Worm (Caenorhabditis elegans): Measurements from ENCODE around the gene srg-47.

Gene srg-47

ce11 chrV:14519268-14519667, 36.8 kb downstream of the srg-47 start, which contains the start of gene R02D5.8:
TSS of gene R02D5.8 (minus strand) at chrV:14519368.
- no peak for TF ChIP-seq klf-2 (GFP tag; conservative IDR thresholded peaks at IDR 0.05)
- no peak for TF ChIP-seq med-1 (GFP tag; optimal IDR thresholded peaks at IDR 0.05; ENCODE audit: insufficient read depth)
- no peak for TF ChIP-seq flt-1 (GFP tag; IDR thresholded peaks at IDR 0.05)
- no peak for TF ChIP-seq ref-1 (GFP tag; conservative IDR thresholded peaks at IDR 0.05)
- TF ChIP-seq ztf-23 (GFP tag; IDR thresholded peaks at IDR 0.05) = no peak
- no peak for TF ChIP-seq cog-1 (tag; optimal IDR thresholded peaks at IDR 0.05)
- no peak for TF ChIP-seq tab-1 (GFP tag; IDR thresholded peaks at IDR 0.05)
- no peak for TF ChIP-seq ztf-29 (GFP tag; IDR thresholded peaks at IDR 0.05)
- no peak for TF ChIP-seq T22C8.4 (GFP tag; IDR thresholded peaks at IDR 0.05)

- TF ChIP-seq ztf-29 (GFP tag; IDR thresholded peaks at IDR 0.05) = no peak
- no peak for TF ChIP-seq tab-1 (GFP tag; IDR thresholded peaks at IDR 0.05)
- TF ChIP-seq T22C8.4 (GFP tag; IDR thresholded peaks at IDR 0.05) = no peak
- no peak for TF ChIP-seq cog-1 (tag; optimal IDR thresholded peaks at IDR 0.05)
- no peak for TF ChIP-seq flt-1 (GFP tag; IDR thresholded peaks at IDR 0.05)
- no peak for TF ChIP-seq klf-2 (GFP tag; conservative IDR thresholded peaks at IDR 0.05)
- no peak for TF ChIP-seq ref-1 (GFP tag; conservative IDR thresholded peaks at IDR 0.05)
- TF ChIP-seq ztf-23 (GFP tag; IDR thresholded peaks at IDR 0.05) = no peak
Observed at ce11 chrV:14518010-14518409, 38.1 kb downstream of the srg-47 start, which contains the start of gene R02D5.6. TSS of gene R02D5.6 (minus strand) at chrV:14518110.

- TF ChIP-seq flt-1 (GFP tag; IDR thresholded peaks at IDR 0.05) = no peak
- no peak for TF ChIP-seq ztf-23 (GFP tag; IDR thresholded peaks at IDR 0.05)
- no peak for TF ChIP-seq med-1 (GFP tag; optimal IDR thresholded peaks at IDR 0.05; ENCODE audit: insufficient read depth)
- TF ChIP-seq ztf-29 (GFP tag; IDR thresholded peaks at IDR 0.05) = no peak
- no peak for TF ChIP-seq tab-1 (GFP tag; IDR thresholded peaks at IDR 0.05)
- no peak for TF ChIP-seq klf-2 (GFP tag; conservative IDR thresholded peaks at IDR 0.05)
- TF ChIP-seq cog-1 (tag; optimal IDR thresholded peaks at IDR 0.05) = no peak
- no peak for TF ChIP-seq ref-1 (GFP tag; conservative IDR thresholded peaks at IDR 0.05)
- no peak for TF ChIP-seq T22C8.4 (GFP tag; IDR thresholded peaks at IDR 0.05)
Observed at ce11 chrV:14510746-14511145, 45.3 kb downstream of the srg-47 start, which contains the start of gene R02D5.9. TSS of gene R02D5.9 (minus strand) at chrV:14511123.

- TF ChIP-seq cog-1 (tag; optimal IDR thresholded peaks at IDR 0.05) (no peak), flt-1 (GFP tag; IDR thresholded peaks at IDR 0.05) (no peak), tab-1 (GFP tag; IDR thresholded peaks at IDR 0.05) (no peak), ztf-23 (GFP tag; IDR thresholded peaks at IDR 0.05) (no peak), ref-1 (GFP tag; conservative IDR thresholded peaks at IDR 0.05) (no peak), klf-2 (GFP tag; conservative IDR thresholded peaks at IDR 0.05) (no peak), ztf-29 (GFP tag; IDR thresholded peaks at IDR 0.05) (no peak), T22C8.4 (GFP tag; IDR thresholded peaks at IDR 0.05) (no peak), med-1 (GFP tag; optimal IDR thresholded peaks at IDR 0.05; ENCODE audit: insufficient read depth) (no peak)
Observed at ce11 chrV:14508556-14508955, 47.5 kb downstream of the srg-47 start.

- TF ChIP-seq flt-1 (GFP tag; IDR thresholded peaks at IDR 0.05) (0 out of 2 replicates have a peak, but pooled peaks have one; percentile 31), klf-2 (GFP tag; conservative IDR thresholded peaks at IDR 0.05) (no peak), ref-1 (GFP tag; conservative IDR thresholded peaks at IDR 0.05) (no peak), cog-1 (tag; optimal IDR thresholded peaks at IDR 0.05) (peak; percentile 9), T22C8.4 (GFP tag; IDR thresholded peaks at IDR 0.05) (no peak), med-1 (GFP tag; optimal IDR thresholded peaks at IDR 0.05; ENCODE audit: insufficient read depth) (no peak), ztf-29 (GFP tag; IDR thresholded peaks at IDR 0.05) (no peak)
Observed at ce11 chrV:14508005-14508521, 48.0 kb downstream of the srg-47 start, which contains the start of gene R02D5.1. TSS of gene R02D5.1 (plus strand) at chrV:14508249.

- TF ChIP-seq ztf-29 (GFP tag; IDR thresholded peaks at IDR 0.05) (peak; percentile 13; the same call in 1 of the 2 replicates), ref-1 (GFP tag; conservative IDR thresholded peaks at IDR 0.05) (no peak), T22C8.4 (GFP tag; IDR thresholded peaks at IDR 0.05) (no peak), klf-2 (GFP tag; conservative IDR thresholded peaks at IDR 0.05) (no peak), flt-1 (GFP tag; IDR thresholded peaks at IDR 0.05) (no peak), ztf-23 (GFP tag; IDR thresholded peaks at IDR 0.05) (no peak)
Observed at ce11 chrV:14506713-14507675, 49.1 kb downstream of the srg-47 start.

ce11 chrV:14505745-14506214, 50.3 kb downstream of the srg-47 start:
- TF ChIP-seq ztf-23 (GFP tag; IDR thresholded peaks at IDR 0.05) (0 out of 2 replicates have a peak, but pooled peaks have one; percentile 55), cog-1 (tag; optimal IDR thresholded peaks at IDR 0.05) (peak; percentile 51), klf-2 (GFP tag; conservative IDR thresholded peaks at IDR 0.05) (no peak), ztf-29 (GFP tag; IDR thresholded peaks at IDR 0.05) (peak; percentile 60; the same call in 1 of the 2 replicates)
